Fruit fly (Drosophila melanogaster): ENCODE measurements around the gene FipoQ.

FipoQ gene

DNA sequence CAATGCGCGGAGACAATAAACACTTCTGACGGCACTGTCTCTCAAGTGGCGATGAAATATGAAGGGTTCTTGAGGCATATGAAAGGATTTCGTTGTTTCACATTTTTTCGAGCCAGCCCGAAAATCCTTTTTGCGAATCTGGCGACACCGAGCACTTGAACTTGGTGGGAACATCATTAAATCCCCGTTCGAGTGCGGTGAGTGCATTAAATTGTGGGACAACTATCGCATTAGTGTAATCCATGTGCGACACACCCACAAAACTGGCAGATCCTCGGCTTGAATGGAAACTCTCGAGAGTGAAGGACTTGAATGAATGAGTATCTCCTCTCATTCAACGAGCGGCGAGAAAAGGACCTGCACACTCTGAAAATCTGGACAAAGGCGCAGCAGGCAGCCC, 22.2 kb downstream of the FipoQ start:
- no peak for TF ChIP-seq Myc (optimal IDR thresholded peaks at IDR 0.05)
- no peak for TF ChIP-seq insv (optimal IDR thresholded peaks at IDR 0.05)
- TF ChIP-seq h (optimal IDR thresholded peaks at IDR 0.05), result no peak
- no peak for TF ChIP-seq psq (optimal IDR thresholded peaks at IDR 0.05)
- no peak for TF ChIP-seq Sin3A (optimal IDR thresholded peaks at IDR 0.05)
- TF ChIP-seq ttk (optimal IDR thresholded peaks at IDR 0.05), result no peak

DNA sequence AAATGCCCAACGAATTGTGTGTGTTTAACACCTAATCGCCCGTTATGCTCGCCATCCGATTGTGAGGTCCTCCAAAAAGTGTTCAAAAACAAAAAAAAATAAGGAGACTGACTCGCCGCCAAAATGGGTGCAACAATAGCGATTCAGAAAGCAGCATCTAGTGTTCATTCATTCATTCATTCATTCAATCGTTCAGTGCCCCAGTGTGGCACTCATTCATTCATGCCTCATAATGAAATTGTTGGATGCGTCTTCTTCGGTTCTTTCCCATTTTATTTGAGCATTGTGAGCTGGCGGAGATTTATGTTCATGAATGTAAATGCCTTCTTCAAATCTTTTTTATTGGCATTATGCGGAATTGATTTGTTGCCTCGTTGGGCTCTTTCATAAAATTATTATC, 23.3 kb downstream of the FipoQ start:
- no peak for TF ChIP-seq Sin3A (optimal IDR thresholded peaks at IDR 0.05)
- no peak for TF ChIP-seq Myc (optimal IDR thresholded peaks at IDR 0.05)
- no peak for TF ChIP-seq h (optimal IDR thresholded peaks at IDR 0.05)
- no peak for TF ChIP-seq psq (optimal IDR thresholded peaks at IDR 0.05)
- TF ChIP-seq insv (optimal IDR thresholded peaks at IDR 0.05), result no peak

DNA sequence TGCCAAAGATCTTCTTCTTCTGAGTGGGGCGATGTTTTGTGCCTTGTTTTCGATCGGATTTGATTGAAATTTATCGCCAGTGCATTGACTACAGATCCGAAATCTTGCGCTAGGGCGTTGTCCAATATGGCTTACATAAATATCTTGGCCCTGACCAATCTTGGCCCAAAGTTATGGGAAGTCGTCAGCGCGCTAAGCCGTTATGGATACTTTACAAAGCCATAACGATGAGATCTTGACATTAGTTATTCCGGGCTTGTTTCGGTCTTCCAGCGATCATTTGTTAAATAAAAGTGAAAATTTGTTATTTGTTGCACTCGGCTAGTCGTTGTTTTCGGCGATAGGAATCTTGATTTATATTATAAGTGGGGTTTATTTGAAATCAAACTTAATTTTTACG, 23.9 kb downstream of the FipoQ start:
- TF ChIP-seq insv (optimal IDR thresholded peaks at IDR 0.05) (no peak), psq (optimal IDR thresholded peaks at IDR 0.05) (no peak), Sin3A (optimal IDR thresholded peaks at IDR 0.05) (no peak)

DNA sequence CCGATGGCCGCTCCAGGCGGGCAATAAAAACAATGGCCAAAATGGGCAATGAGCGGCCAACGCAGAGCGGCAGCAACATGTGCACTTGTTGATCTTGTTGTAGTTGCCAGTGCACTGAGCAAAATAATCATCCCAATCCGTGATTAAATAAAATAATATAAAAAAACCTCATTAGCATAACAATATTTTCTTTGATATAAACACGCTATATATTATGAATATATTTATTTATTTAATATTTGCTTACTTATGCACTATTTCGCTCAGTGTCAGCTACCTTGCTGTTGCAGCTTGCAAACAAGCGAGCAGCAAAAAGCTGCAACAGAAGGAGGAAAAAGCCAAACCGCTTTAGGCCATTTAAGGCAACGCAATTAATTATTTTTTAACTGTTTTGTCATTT, 24.8 kb downstream of the FipoQ start:
- no peak for TF ChIP-seq h (optimal IDR thresholded peaks at IDR 0.05)
- TF ChIP-seq psq (optimal IDR thresholded peaks at IDR 0.05), result no peak
- no peak for TF ChIP-seq insv (optimal IDR thresholded peaks at IDR 0.05)
- no peak for TF ChIP-seq Myc (optimal IDR thresholded peaks at IDR 0.05)
- no peak for TF ChIP-seq ttk (optimal IDR thresholded peaks at IDR 0.05)

DNA sequence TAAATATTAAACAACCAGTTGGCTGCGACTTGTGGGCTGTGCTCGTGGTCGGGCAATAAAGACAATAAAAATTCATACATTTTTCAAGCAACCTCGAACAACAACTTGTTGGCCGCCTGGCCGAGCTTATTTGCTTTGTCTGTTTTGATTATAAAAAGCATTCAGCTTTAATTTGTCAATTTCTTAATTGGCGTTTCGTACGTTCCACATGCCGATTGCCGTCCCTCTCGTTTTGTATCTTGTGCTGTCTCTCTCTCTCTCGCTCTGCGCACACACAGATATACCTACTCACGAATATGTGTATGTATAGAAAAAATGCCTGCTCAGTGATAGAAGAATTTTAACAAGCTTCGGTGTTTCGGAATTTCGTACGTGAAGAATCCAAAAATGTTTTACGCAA, 25.6 kb downstream of the FipoQ start:
- TF ChIP-seq Sin3A (optimal IDR thresholded peaks at IDR 0.05) (no peak), ttk (optimal IDR thresholded peaks at IDR 0.05) (no peak), psq (optimal IDR thresholded peaks at IDR 0.05) (no peak), insv (optimal IDR thresholded peaks at IDR 0.05) (no peak), h (optimal IDR thresholded peaks at IDR 0.05) (no peak), Myc (optimal IDR thresholded peaks at IDR 0.05) (no peak)

DNA sequence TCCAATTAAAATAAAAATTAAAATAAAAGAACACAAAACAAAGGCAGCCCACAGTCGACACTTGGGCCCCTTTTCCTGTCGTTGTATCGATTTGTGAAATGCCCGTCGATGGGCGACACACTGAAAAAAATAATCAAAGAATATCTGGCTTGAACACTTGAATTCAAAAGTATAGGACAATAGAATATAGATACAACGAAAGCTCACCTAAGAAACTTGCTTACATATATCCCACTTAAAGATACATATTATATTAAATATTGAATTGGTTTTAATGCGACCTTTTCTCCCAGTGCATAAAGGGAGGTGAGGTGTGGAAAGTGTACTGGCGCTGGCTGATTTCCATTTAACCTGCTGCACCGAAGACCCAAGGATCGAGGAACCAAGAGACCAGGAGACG, 27.6 kb downstream of the FipoQ start:
- TF ChIP-seq h (optimal IDR thresholded peaks at IDR 0.05), result no peak
- TF ChIP-seq Myc (optimal IDR thresholded peaks at IDR 0.05), result no peak

DNA sequence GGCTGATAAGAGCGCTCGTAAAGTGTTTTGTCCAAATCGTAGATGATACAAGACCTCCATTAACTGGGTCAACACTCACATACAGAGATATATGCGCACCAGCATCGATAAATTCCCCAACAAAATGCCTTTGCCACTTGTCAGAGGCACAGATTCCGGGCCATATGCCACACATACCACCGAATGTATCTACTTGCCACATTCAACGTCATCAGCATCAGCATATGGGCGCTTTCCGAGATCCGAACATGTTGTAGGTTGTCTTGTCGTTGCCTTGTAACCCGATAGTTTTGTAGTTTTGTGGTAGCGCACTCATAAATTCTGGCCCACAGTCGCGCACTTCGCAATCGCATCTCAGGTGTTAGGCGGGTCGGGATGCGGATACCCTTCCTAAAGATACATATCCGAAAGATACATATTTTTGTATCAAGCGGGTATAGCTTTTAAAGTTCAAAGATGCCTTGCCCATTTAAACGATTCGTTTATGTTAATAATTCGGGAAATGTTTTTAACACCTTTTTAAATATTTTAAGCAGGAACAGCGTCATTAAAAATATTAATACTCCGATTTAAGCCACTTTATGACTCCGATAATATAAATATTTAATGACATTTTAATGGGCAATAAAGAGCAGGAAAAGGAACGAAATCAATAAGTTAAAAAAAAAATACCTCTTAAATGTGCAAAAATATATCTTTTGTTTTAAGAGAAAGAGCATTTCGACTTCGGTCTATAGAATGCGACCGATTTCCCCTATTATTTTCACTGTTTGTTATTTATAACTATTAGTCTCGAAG, 29.6 kb downstream of the FipoQ start:
- TF ChIP-seq psq (optimal IDR thresholded peaks at IDR 0.05) (no peak), Myc (optimal IDR thresholded peaks at IDR 0.05) (no peak), ttk (optimal IDR thresholded peaks at IDR 0.05) (no peak), h (optimal IDR thresholded peaks at IDR 0.05) (no peak), insv (optimal IDR thresholded peaks at IDR 0.05) (no peak), Sin3A (optimal IDR thresholded peaks at IDR 0.05) (no peak)

DNA sequence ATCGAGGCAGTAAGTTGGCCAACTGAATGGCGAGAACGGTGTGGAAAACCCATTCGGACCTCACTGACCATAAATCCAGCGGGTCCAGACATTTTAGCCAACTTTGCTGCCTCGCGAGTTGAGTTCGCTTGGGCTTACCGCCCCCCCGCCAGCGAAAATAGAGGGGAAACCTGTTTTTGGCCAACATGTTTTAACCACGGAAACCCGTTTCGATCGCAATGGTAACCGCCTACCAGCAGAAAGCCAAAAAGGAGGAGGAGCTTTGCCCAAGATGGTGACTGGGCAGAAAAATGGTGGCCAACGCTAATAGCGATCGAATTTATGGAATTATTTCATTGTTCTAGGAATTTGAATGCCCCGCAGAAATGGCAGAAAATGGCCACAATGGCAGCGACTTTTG, 32.0 kb downstream of the FipoQ start:
- TF ChIP-seq Myc (optimal IDR thresholded peaks at IDR 0.05) (no peak), Sin3A (optimal IDR thresholded peaks at IDR 0.05) (no peak), psq (optimal IDR thresholded peaks at IDR 0.05) (no peak), h (optimal IDR thresholded peaks at IDR 0.05) (no peak), insv (optimal IDR thresholded peaks at IDR 0.05) (no peak), ttk (optimal IDR thresholded peaks at IDR 0.05) (no peak)

DNA sequence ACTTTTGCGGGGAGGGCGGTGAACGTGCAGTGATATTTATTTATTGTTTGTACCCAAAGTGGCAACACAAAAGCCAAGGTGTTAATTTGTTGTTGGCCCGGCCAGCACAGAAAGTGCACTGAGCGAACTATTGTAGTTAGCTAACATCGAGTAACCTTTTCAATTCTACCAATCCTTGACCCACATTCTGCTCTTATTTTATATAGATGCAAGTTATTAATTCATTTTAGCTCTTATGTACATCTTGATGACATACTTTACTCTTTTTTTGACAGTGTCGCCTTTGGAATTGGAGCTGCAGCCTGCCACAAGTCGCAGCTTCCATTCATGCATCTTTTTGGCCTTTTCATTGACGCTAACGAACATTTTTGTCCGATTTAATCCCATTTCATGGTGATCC, 43.9 kb downstream of the FipoQ start:
- TF ChIP-seq h (optimal IDR thresholded peaks at IDR 0.05) (no peak), psq (optimal IDR thresholded peaks at IDR 0.05) (no peak), Myc (optimal IDR thresholded peaks at IDR 0.05) (no peak), ttk (optimal IDR thresholded peaks at IDR 0.05) (no peak), insv (optimal IDR thresholded peaks at IDR 0.05) (no peak), Sin3A (optimal IDR thresholded peaks at IDR 0.05) (no peak)

DNA sequence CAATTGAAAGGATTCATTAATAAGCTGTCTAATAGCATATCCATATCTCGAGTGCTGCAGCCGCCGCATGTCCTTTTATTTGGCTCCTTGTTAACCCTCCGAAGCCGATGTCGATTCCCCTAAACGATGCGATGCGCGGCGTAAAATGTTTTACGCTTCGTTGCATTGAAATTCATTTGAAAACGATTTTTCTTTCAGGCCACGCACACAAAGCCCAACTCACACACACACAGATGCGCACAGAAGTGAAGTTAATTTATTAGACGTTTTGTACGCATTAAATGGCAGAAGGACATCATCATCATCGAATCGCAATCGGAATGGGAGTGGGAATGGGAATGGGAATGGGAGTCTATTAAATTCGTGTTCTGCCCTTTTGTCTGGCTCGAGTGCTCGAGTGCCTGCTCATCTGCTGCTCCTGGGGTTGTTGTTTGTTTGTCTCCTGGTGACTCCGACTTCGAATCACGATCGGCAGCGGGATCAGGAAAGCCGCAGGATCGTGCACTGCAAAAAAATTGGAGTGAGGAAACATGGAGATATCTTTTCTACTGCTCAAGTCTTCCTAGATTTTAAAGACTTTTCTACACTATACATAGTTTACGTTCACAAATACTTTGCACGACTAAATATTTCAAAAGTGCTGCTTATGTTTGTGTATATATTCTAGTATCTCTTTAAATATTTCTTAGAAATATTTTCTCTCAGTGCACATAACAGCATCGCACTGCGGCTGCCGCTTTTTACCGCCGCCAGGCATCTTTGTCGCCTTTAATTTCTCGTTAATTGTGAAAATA, 46.6 kb downstream of the FipoQ start:
- TF ChIP-seq ttk (optimal IDR thresholded peaks at IDR 0.05) (no peak), h (optimal IDR thresholded peaks at IDR 0.05) (no peak), insv (optimal IDR thresholded peaks at IDR 0.05) (no peak), Myc (optimal IDR thresholded peaks at IDR 0.05) (no peak), psq (optimal IDR thresholded peaks at IDR 0.05) (no peak), Sin3A (optimal IDR thresholded peaks at IDR 0.05) (no peak)

DNA sequence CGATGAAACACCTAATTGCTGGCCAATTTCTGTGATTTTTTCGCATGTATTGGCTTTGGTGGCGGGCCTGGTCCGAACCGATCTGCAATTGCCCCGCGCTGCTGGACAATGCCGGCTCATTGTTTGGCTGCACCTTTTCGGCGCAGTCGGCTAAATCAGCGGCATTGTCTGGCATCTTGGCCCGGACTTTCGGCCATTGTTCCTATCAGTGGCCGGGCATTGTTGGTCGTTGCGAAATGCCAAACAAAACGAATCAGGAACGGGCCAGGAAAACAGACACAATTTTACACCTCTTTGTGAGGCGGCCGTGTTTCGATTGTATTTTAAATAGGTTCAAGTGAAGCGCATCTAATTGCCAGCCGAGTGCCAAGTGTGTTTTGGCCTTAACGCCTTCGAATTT, 50.6 kb downstream of the FipoQ start:
- TF ChIP-seq psq (optimal IDR thresholded peaks at IDR 0.05) (no peak), h (optimal IDR thresholded peaks at IDR 0.05) (no peak), insv (optimal IDR thresholded peaks at IDR 0.05) (no peak), ttk (optimal IDR thresholded peaks at IDR 0.05) (no peak), Sin3A (optimal IDR thresholded peaks at IDR 0.05) (no peak), Myc (optimal IDR thresholded peaks at IDR 0.05) (no peak)

DNA sequence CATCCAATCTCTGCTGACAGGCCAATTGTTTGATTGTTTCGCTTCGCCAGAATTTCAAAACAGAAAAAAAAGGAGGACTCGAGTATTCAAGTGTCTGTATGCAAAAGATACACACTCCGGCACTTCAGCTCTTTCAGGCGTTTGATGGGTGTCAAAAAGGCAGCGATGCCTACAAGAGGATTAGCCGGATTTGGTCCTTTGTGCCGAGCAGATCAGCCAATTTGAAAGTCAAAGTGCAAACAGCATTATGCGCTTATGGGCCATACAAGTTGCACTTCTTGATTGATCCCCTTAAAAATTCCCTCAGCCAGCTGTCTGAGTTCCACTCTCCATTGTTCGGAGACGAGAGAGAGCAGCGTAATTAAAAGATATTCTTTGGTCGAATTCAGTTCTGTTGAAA, 51.8 kb downstream of the FipoQ start:
- TF ChIP-seq ttk (optimal IDR thresholded peaks at IDR 0.05) (no peak), psq (optimal IDR thresholded peaks at IDR 0.05) (no peak), h (optimal IDR thresholded peaks at IDR 0.05) (no peak), Sin3A (optimal IDR thresholded peaks at IDR 0.05) (no peak), insv (optimal IDR thresholded peaks at IDR 0.05) (no peak), Myc (optimal IDR thresholded peaks at IDR 0.05) (no peak)
